Fruit fly (Drosophila melanogaster) S2 (cell line): ENCODE data around the gene CG13449.

Source experiments
- CG8478 ChIP-seq: fragments of >200 bp; optimal IDR thresholded peaks from 2 replicates; lab custom pipeline; 2018
- CTCF ChIP-seq, 2 experiments: fragments of >200 bp; optimal IDR thresholded peaks; 2 replicates each; lab custom pipeline; 2018

dm6 chr3L:15646182-15646581 is 33.6 kb upstream of the CG13449 start:
- TF ChIP-seq CG8478 (no peak), CTCF (optimal IDR thresholded peaks at IDR 0.05; lab: Kevin White, UChicago) (no peak)
